Worm (Caenorhabditis elegans) whole organism, L2 larva: ENCODE data around the gene Y70C5A.4.

Experiments used
- C34F6.9 ChIP-seq: fragments of 150-350 bp; optimal IDR thresholded peaks from 2 replicates; lab custom pipeline; 2014; ENCODE audit warnings: missing biosample characterization, missing genetic modification characterization
- R02D3.7 ChIP-seq: fragments of 150-350 bp; optimal IDR thresholded peaks from 2 replicates; lab custom pipeline; 2014; ENCODE audit warnings: missing biosample characterization, missing genetic modification characterization
- ZK546.5 ChIP-seq: sonication (generic microtip); optimal IDR thresholded peaks from 2 replicates; lab custom pipeline; 2017; ENCODE audit warnings: missing biosample characterization, missing genetic modification characterization
- alr-1 ChIP-seq: fragments of 150-350 bp; optimal IDR thresholded peaks from 2 replicates; lab custom pipeline; 2014; ENCODE audit warnings: missing biosample characterization, missing genetic modification characterization
- ama-1 ChIP-seq: fragments of 150-350 bp; optimal IDR thresholded peaks from 2 replicates; lab custom pipeline; 2018; ENCODE audit warnings: inconsistent platforms
- blmp-1 ChIP-seq: sonication (generic microtip); optimal IDR thresholded peaks from 2 replicates; lab custom pipeline; 2017; ENCODE audit warnings: missing genetic modification characterization, mild to moderate bottlenecking, missing compliant biosample characterization, antibody characterized with exemption, moderate library complexity; ENCODE audit not compliant: insufficient read depth
- ceh-82 ChIP-seq: fragments of 150-350 bp; optimal IDR thresholded peaks from 2 replicates; lab custom pipeline; 2014; ENCODE audit warnings: missing biosample characterization, missing genetic modification characterization
- dmd-4 ChIP-seq: sonication (generic microtip); optimal IDR thresholded peaks from 2 replicates; lab custom pipeline; 2017; ENCODE audit warnings: missing biosample characterization, missing genetic modification characterization
- egl-27 ChIP-seq: sonication (generic microtip); optimal IDR thresholded peaks from 3 replicates; lab custom pipeline; 2017; ENCODE audit warnings: missing biosample characterization, missing genetic modification reagents, missing genetic modification characterization
- elt-1 ChIP-seq: fragments of 150-350 bp; optimal IDR thresholded peaks from 2 replicates; lab custom pipeline; 2014; ENCODE audit warnings: missing biosample characterization, missing genetic modification characterization
- fos-1 ChIP-seq: fragments of 150-350 bp; optimal IDR thresholded peaks from 2 replicates; lab custom pipeline; 2014; ENCODE audit warnings: missing biosample characterization, missing genetic modification characterization
- gmeb-1 ChIP-seq: fragments of 150-350 bp; optimal IDR thresholded peaks from 2 replicates; lab custom pipeline; 2014; ENCODE audit warnings: missing biosample characterization, missing genetic modification characterization
- lin-13 ChIP-seq: fragments of 150-350 bp; optimal IDR thresholded peaks from 2 replicates; lab custom pipeline; 2014; ENCODE audit warnings: missing biosample characterization, missing genetic modification reagents, missing genetic modification characterization
- lin-39 ChIP-seq: fragments of 150-350 bp; optimal IDR thresholded peaks from 2 replicates; lab custom pipeline; 2014; ENCODE audit warnings: missing biosample characterization, missing genetic modification reagents, missing genetic modification characterization
- lsy-2 ChIP-seq, 2 experiments: fragments of 150-350 bp in 1 of 2; sonication (generic microtip) in 1 of 2; optimal IDR thresholded peaks; 2 replicates each; lab custom pipeline; 2014 to 2017; ENCODE audit warnings: missing biosample characterization in 2 of 2, missing genetic modification characterization in 2 of 2
- mab-5 ChIP-seq: fragments of 150-350 bp; optimal IDR thresholded peaks from 2 replicates; lab custom pipeline; 2014; ENCODE audit warnings: missing biosample characterization, missing genetic modification characterization
- mbf-1 ChIP-seq: sonication (generic microtip); optimal IDR thresholded peaks from 2 replicates; lab custom pipeline; 2017; ENCODE audit warnings: missing biosample characterization, missing genetic modification characterization
- mdl-1 ChIP-seq, 2 experiments: fragments of 150-350 bp in 1 of 2; sonication (generic microtip) in 1 of 2; optimal IDR thresholded peaks; 2 replicates each; lab custom pipeline; 2017; ENCODE audit warnings: missing biosample characterization in 2 of 2, missing genetic modification characterization in 2 of 2
- nhr-10 ChIP-seq: sonication (generic microtip); optimal IDR thresholded peaks from 2 replicates; lab custom pipeline; 2017; ENCODE audit warnings: missing biosample characterization, missing genetic modification characterization
- nhr-12 ChIP-seq: fragments of 150-350 bp; optimal IDR thresholded peaks from 2 replicates; lab custom pipeline; 2014; ENCODE audit warnings: missing biosample characterization, missing genetic modification characterization
- nhr-21 ChIP-seq: fragments of 150-350 bp; optimal IDR thresholded peaks from 2 replicates; lab custom pipeline; 2014; ENCODE audit warnings: missing biosample characterization, missing genetic modification characterization
- nhr-23 ChIP-seq: fragments of 150-350 bp; optimal IDR thresholded peaks from 2 replicates; lab custom pipeline; 2014; ENCODE audit warnings: missing biosample characterization, missing genetic modification reagents, missing genetic modification characterization
- nhr-237 ChIP-seq: fragments of 150-350 bp; optimal IDR thresholded peaks from 2 replicates; lab custom pipeline; 2014; ENCODE audit warnings: missing biosample characterization, missing genetic modification characterization
- nhr-6 ChIP-seq: fragments of 150-350 bp; optimal IDR thresholded peaks from 2 replicates; lab custom pipeline; 2014; ENCODE audit warnings: missing biosample characterization, missing genetic modification characterization
- nhr-77 ChIP-seq: fragments of 150-350 bp; optimal IDR thresholded peaks from 2 replicates; lab custom pipeline; 2014; ENCODE audit warnings: missing biosample characterization, missing genetic modification characterization
- skn-1 ChIP-seq: sonication (generic microtip); optimal IDR thresholded peaks from 2 replicates; lab custom pipeline; 2017; ENCODE audit warnings: missing biosample characterization, missing genetic modification characterization
- snpc-4 ChIP-seq: fragments of 150-350 bp; optimal IDR thresholded peaks from 2 replicates; lab custom pipeline; 2014; ENCODE audit warnings: missing biosample characterization, missing genetic modification characterization
- zag-1 ChIP-seq: fragments of 150-350 bp; optimal IDR thresholded peaks from 2 replicates; lab custom pipeline; 2014; ENCODE audit warnings: missing biosample characterization, missing genetic modification characterization
- ztf-1 ChIP-seq: fragments of 200-800 bp; sonication (Bioruptor generic); conservative IDR thresholded peaks from 2 replicates; pipeline ENCODE4 v1.3.6; 2022; ENCODE audit warnings: missing genetic modification characterization, missing compliant biosample characterization
- ztf-4 ChIP-seq: fragments of 150-350 bp; optimal IDR thresholded peaks from 2 replicates; lab custom pipeline; 2014; ENCODE audit warnings: missing biosample characterization, missing genetic modification characterization

Y70C5A.4 gene

DNA sequence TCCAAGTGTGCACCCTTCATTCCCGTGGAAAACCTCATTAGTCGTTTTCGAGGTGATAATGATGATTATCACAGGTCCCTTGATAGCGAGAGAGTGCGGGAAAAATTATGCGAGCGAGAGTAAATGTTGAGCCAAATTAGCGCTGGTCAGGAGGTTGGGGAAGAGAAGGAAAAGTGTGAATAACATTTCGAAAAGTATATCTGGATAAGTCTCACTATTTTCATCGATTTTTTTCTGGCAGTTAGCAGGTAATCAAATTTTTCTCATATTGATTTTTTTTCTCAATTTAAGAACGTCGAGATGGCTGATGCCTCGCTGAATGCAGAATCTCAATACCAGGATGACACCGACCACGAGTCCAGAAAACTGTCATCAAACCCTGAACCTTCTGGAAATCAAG is 11.4 kb downstream of the Y70C5A.4 start, which contains the start of gene W06G6.2:
W06G6.2 (plus strand) TSS at position 301 of the 400 bp plus-strand sequence.
- no peak for TF ChIP-seq mbf-1 (tag; lab: Kevin White, UChicago)

ce11 chrV:16629600-16629999 is 12.0 kb downstream of the Y70C5A.4 start, which contains the start of gene srd-21:
srd-21 (plus strand) TSS chrV:16629900.
- no peak for TF ChIP-seq nhr-237 (tag; lab: Kevin White, UChicago)
- TF ChIP-seq gmeb-1 (tag; lab: Kevin White, UChicago), result no peak

DNA sequence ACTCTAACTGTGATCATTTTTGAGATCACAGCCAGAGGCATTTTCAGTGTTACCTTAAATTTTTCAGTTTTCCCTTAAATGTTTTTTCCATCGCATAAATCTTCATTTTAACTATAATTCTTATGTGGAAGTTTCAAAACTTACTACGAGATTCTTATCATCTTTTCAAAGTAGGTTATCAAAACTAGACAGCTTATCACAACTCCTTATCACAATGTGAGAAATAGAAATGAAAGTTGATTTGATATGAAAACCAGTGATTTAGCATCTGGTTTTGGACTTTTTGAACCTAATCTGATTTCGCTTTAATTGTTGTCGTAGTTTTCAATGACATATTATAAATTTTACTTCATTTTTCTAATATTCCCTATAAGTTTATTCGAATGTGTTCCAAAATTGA is 18.3 kb downstream of the Y70C5A.4 start, which contains the start of gene mltn-11:
mltn-11 (plus strand) TSS at position 276 of the 400 bp plus-strand sequence.
- no peak for TF ChIP-seq ztf-1
- no peak for TF ChIP-seq egl-27
- TF ChIP-seq ceh-82 (tag; lab: Kevin White, UChicago), result no peak
- TF ChIP-seq nhr-6 (tag; lab: Kevin White, UChicago), result no peak
- TF ChIP-seq ztf-4 (tag; lab: Kevin White, UChicago), result no peak
- TF ChIP-seq skn-1 (tag; lab: Kevin White, UChicago), result no peak
- no peak for TF ChIP-seq fos-1
- TF ChIP-seq dmd-4 (tag; lab: Kevin White, UChicago), result no peak
- no peak for TF ChIP-seq snpc-4 (tag; lab: Kevin White, UChicago)
- no peak for TF ChIP-seq R02D3.7
- no peak for TF ChIP-seq nhr-237 (tag; lab: Kevin White, UChicago)
- no peak for TF ChIP-seq mdl-1 (tag; optimal IDR thresholded peaks at IDR 0.05; lab: Kevin White, UChicago)
- TF ChIP-seq lin-39 (tag; lab: Kevin White, UChicago), result no peak
- TF ChIP-seq nhr-21 (tag; lab: Kevin White, UChicago), result no peak
- no peak for TF ChIP-seq blmp-1 (tag; lab: Kevin White, UChicago)

DNA sequence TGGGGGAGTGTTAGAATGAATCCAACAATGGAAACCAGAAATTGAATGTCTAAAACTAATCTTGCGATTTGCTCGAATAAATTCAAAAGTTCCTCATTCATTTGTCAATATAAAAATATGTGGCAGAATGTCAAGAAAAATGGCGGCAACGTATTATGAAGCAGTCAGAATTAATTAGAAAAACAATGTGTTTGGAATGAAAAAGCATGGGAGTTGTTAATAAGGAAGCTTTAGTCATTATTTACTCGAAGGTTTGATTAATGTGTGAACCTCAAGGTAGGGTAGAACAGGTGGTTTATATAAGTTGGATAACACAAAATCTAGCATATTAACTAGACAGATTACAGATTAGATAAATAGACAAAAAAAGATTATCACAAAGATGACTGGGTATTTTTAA is 20.6 kb downstream of the Y70C5A.4 start, which contains the start of gene srw-76:
srw-76 (minus strand) TSS at position 101 of the 400 bp plus-strand sequence.
- no peak for TF ChIP-seq lin-13 (GFP tag; lab: Kevin White, UChicago)
- no peak for TF ChIP-seq ztf-1
- no peak for TF ChIP-seq skn-1 (tag; lab: Kevin White, UChicago)
- no peak for TF ChIP-seq nhr-77
- TF ChIP-seq nhr-12 (tag; lab: Kevin White, UChicago), result no peak
- no peak for TF ChIP-seq mbf-1 (tag; lab: Kevin White, UChicago)

ce11 chrV:16640366-16640765 is 22.8 kb downstream of the Y70C5A.4 start:
- TF ChIP-seq C34F6.9 (tag; lab: Kevin White, UChicago) (no peak), egl-27 (no peak), ZK546.5 (tag; lab: Kevin White, UChicago) (no peak), alr-1 (tag; lab: Kevin White, UChicago) (no peak)

- TF ChIP-seq skn-1 (tag; lab: Kevin White, UChicago) (no peak), egl-27 (no peak), lsy-2 (tag; optimal IDR thresholded peaks at IDR 0.05; lab: Kevin White, UChicago) (no peak), nhr-12 (tag; lab: Kevin White, UChicago) (no peak), nhr-77 (no peak), nhr-21 (tag; lab: Kevin White, UChicago) (no peak), nhr-23 (tag; lab: Kevin White, UChicago) (no peak), mab-5 (tag; lab: Kevin White, UChicago) (no peak), nhr-10 (no peak), ama-1 (lab: Kevin White, UChicago) (no peak), lin-13 (GFP tag; lab: Kevin White, UChicago) (no peak), zag-1 (tag; lab: Kevin White, UChicago) (no peak), C34F6.9 (tag; lab: Kevin White, UChicago) (no peak), elt-1 (tag; lab: Kevin White, UChicago) (no peak)
These were observed 26.0 kb downstream of the Y70C5A.4 start, which contains the start of gene srw-77 for ce11 chrV:16643558-16643957. srw-77 (minus strand) TSS chrV:16643658.
